Worm (Caenorhabditis elegans): ENCODE measurements around the gene nars-2.

nars-2 gene

ce11 chrIII:11463726-11464125 is 36.8 kb downstream of the nars-2 start:
- no peak for TF ChIP-seq unc-62 (GFP tag; optimal IDR thresholded peaks at IDR 0.05)

- no peak for TF ChIP-seq unc-62 (GFP tag; optimal IDR thresholded peaks at IDR 0.05)
These were observed 38.2 kb downstream of the nars-2 start for ce11 chrIII:11462332-11462731.

ce11 chrIII:11459802-11460201 is 40.7 kb downstream of the nars-2 start:
- TF ChIP-seq unc-62 (GFP tag; optimal IDR thresholded peaks at IDR 0.05), result no peak

- no peak for TF ChIP-seq unc-62 (GFP tag; optimal IDR thresholded peaks at IDR 0.05)
These were observed 41.5 kb downstream of the nars-2 start for ce11 chrIII:11459041-11459440.

- TF ChIP-seq unc-62 (GFP tag; optimal IDR thresholded peaks at IDR 0.05), result no peak
These were observed 42.6 kb downstream of the nars-2 start for ce11 chrIII:11457911-11458310.

ce11 chrIII:11456577-11456976 is 44.0 kb downstream of the nars-2 start, which contains the start of gene plr-1:
Gene plr-1 (plus strand): TSS chrIII:11456877.
- TF ChIP-seq unc-62 (GFP tag; optimal IDR thresholded peaks at IDR 0.05), result no peak

- no peak for TF ChIP-seq unc-62 (GFP tag; optimal IDR thresholded peaks at IDR 0.05)
These were observed 46.6 kb downstream of the nars-2 start for ce11 chrIII:11453970-11454369.

- no peak for TF ChIP-seq unc-62 (GFP tag; optimal IDR thresholded peaks at IDR 0.05)
These were observed 48.0 kb downstream of the nars-2 start for ce11 chrIII:11452530-11452929.

ce11 chrIII:11451380-11451779 is 49.2 kb downstream of the nars-2 start:
- no peak for TF ChIP-seq unc-62 (GFP tag; optimal IDR thresholded peaks at IDR 0.05)

- TF ChIP-seq unc-62 (GFP tag; optimal IDR thresholded peaks at IDR 0.05), result no peak
These were observed 52.2 kb downstream of the nars-2 start for ce11 chrIII:11448330-11448729.

ce11 chrIII:11446826-11447225 is 53.7 kb downstream of the nars-2 start:
- no peak for TF ChIP-seq unc-62 (GFP tag; optimal IDR thresholded peaks at IDR 0.05)

- TF ChIP-seq unc-62 (GFP tag; optimal IDR thresholded peaks at IDR 0.05), result no peak
These were observed 55.7 kb downstream of the nars-2 start for ce11 chrIII:11444796-11445386.

- no peak for TF ChIP-seq unc-62 (GFP tag; optimal IDR thresholded peaks at IDR 0.05)
These were observed 57.0 kb downstream of the nars-2 start for ce11 chrIII:11443408-11443994.

ce11 chrIII:11442556-11442955 is 58.0 kb downstream of the nars-2 start, which contains the start of gene sbp-1:
Gene sbp-1 (minus strand): TSS chrIII:11442566.
- TF ChIP-seq unc-62 (GFP tag; optimal IDR thresholded peaks at IDR 0.05), result no peak

Measured in whole organism, dauer.